Fruit fly (Drosophila melanogaster): Measurements from ENCODE around the gene Sas-4.

The Sas-4 gene

DNA sequence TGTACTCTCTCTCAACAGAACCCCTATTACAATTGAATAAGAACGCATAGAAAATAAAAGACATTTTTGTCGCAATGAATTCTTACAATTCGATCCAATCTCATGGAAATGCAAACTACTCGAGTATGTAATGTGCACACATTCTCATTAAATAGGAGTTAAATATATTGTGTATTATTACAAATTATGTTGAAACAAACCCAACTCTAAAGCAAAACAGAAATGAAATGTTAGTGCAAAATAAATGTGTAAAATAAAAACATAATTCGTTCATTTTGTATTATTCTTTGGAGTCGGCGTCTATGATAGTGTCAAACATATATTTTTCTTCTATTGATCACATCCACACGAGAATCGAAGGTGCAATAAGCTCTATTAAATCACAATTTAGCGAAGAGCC is 49.5 kb downstream of the Sas-4 start, which contains the start of gene CG14609:
Gene CG14609, plus strand, starts transcription at position 301 of the 400 bp plus-strand sequence.
- no peak for TF ChIP-seq CG17801 (GFP tag; optimal IDR thresholded peaks at IDR 0.05; ENCODE audit: partially characterized antibody)
